Worm (Caenorhabditis elegans): Measurements from ENCODE around the gene F56A8.3.

ce11 chrIII:13262987-13263386, 6.3 kb downstream of the F56A8.3 start, which contains the start of gene F56A8.4:
- no peak for TF ChIP-seq flt-1 (GFP tag; IDR thresholded peaks at IDR 0.05)
- no peak for TF ChIP-seq ref-1 (GFP tag; conservative IDR thresholded peaks at IDR 0.05)
- TF ChIP-seq med-1 (GFP tag; optimal IDR thresholded peaks at IDR 0.05; ENCODE audit: insufficient read depth): no peak
- TF ChIP-seq tab-1 (GFP tag; IDR thresholded peaks at IDR 0.05): no peak

Measured in whole organism, midembryonic.